Fruit fly (Drosophila melanogaster) whole organism: Measurements from ENCODE around the gene mof.

ENCODE experiments used
- EcR ChIP-seq, 2 experiments: fragments of >200 bp; optimal IDR thresholded peaks; 2 replicates each; lab custom pipeline; 2017; ENCODE audit warnings: missing biosample characterization in 2 of 2, missing genetic modification characterization in 2 of 2, missing genetic modification reagents in 2 of 2
- psq ChIP-seq: fragments of >200 bp; optimal IDR thresholded peaks from 2 replicates; lab custom pipeline; 2017
- usp ChIP-seq: fragments of >200 bp; optimal IDR thresholded peaks from 2 replicates; lab custom pipeline; 2017; ENCODE audit warnings: missing biosample characterization, missing genetic modification characterization, mixed read lengths

- TF ChIP-seq usp, result no peak
- no peak for TF ChIP-seq EcR (GFP tag; optimal IDR thresholded peaks at IDR 0.05; lab: Kevin White, UChicago)
- peak; percentile 35 for TF ChIP-seq psq (lab: Kevin White, UChicago)
Observed at dm6 chrX:5918499-5919126, 42.0 kb upstream of the mof start.
